Fruit fly (Drosophila melanogaster) whole organism, embryonic: ENCODE measurements around the gene CG15638.

Experiments used
- ATbp ChIP-seq: fragments of 200-800 bp; sonication (Bioruptor generic); optimal IDR thresholded peaks from 2 replicates; lab custom pipeline; 2017; ENCODE audit warnings: missing biosample characterization, mild to moderate bottlenecking, missing genetic modification characterization, missing genetic modification reagents
- Adf1 ChIP-seq: fragments of 200-800 bp; sonication (Bioruptor generic); IDR thresholded peaks from 2 replicates; pipeline ENCODE4 v1.3.6; 2022; ENCODE audit warnings: missing biosample characterization, missing genetic modification characterization
- CG10431 ChIP-seq: fragments of 200-800 bp; sonication (Bioruptor generic); optimal IDR thresholded peaks from 3 replicates; lab custom pipeline; 2018; ENCODE audit warnings: missing biosample characterization, mild to moderate bottlenecking, missing genetic modification characterization
- CG12071 ChIP-seq: fragments of 200-800 bp; sonication (Bioruptor generic); optimal IDR thresholded peaks from 3 replicates; lab custom pipeline; 2018; ENCODE audit warnings: missing biosample characterization, mild to moderate bottlenecking, missing genetic modification characterization
- CG12236 ChIP-seq: fragments of 200-800 bp; sonication (Bioruptor generic); optimal IDR thresholded peaks from 2 replicates; lab custom pipeline; 2016; ENCODE audit warnings: missing biosample characterization, missing genetic modification characterization
- CG17912 ChIP-seq: fragments of 200-800 bp; sonication (Bioruptor generic); optimal IDR thresholded peaks from 2 replicates; lab custom pipeline; 2018; ENCODE audit warnings: missing biosample characterization, mild to moderate bottlenecking, missing genetic modification characterization
- CG18011 ChIP-seq: fragments of 200-800 bp; sonication (Bioruptor generic); optimal IDR thresholded peaks from 2 replicates; lab custom pipeline; 2017; ENCODE audit warnings: missing biosample characterization, missing genetic modification characterization, mild to moderate bottlenecking, moderate library complexity, missing genotype
- CG3065 ChIP-seq: fragments of 200-800 bp; sonication (Bioruptor generic); optimal IDR thresholded peaks from 2 replicates; lab custom pipeline; 2016; ENCODE audit warnings: missing biosample characterization, missing genetic modification characterization
- CG4730 ChIP-seq: fragments of 200-800 bp; sonication (Bioruptor generic); IDR thresholded peaks from 2 replicates; pipeline ENCODE4 v1.3.6; 2022; ENCODE audit warnings: missing biosample characterization, missing genetic modification characterization
- CG5953 ChIP-seq: fragments of 200-800 bp; sonication (Bioruptor generic); IDR thresholded peaks from 2 replicates; pipeline ENCODE4 v1.3.6; 2022; ENCODE audit warnings: missing biosample characterization, missing genetic modification characterization
- CG7839 ChIP-seq: fragments of 200-800 bp; sonication (Bioruptor generic); optimal IDR thresholded peaks from 3 replicates; lab custom pipeline; 2018; ENCODE audit warnings: missing biosample characterization, mild to moderate bottlenecking, missing genetic modification characterization, moderate library complexity
- CG7987 ChIP-seq: fragments of 200-800 bp; sonication (Bioruptor generic); optimal IDR thresholded peaks from 2 replicates; lab custom pipeline; 2018; ENCODE audit warnings: missing biosample characterization, mild to moderate bottlenecking, missing genetic modification characterization, moderate library complexity
- CG8924 ChIP-seq: fragments of 200-800 bp; optimal IDR thresholded peaks from 3 replicates; lab custom pipeline; 2019; ENCODE audit warnings: missing biosample characterization, mild to moderate bottlenecking, missing genetic modification characterization, moderate library complexity
- Dfd ChIP-seq, 2 experiments: fragments of >200 bp; optimal IDR thresholded peaks; 2 replicates each; lab custom pipeline; 2017; ENCODE audit warnings: missing biosample characterization in 2 of 2, missing genetic modification characterization in 2 of 2
- Doc3 ChIP-seq: fragments of 200-800 bp; sonication (Bioruptor generic); IDR thresholded peaks from 3 replicates; pipeline ENCODE4 v1.3.6; 2022; ENCODE audit warnings: missing biosample characterization, missing genetic modification characterization; ENCODE audit not compliant: partially characterized antibody
- ERR ChIP-seq: fragments of 200-800 bp; sonication (Bioruptor generic); optimal IDR thresholded peaks from 2 replicates; lab custom pipeline; 2016; ENCODE audit warnings: missing biosample characterization, missing genetic modification characterization
- H15 ChIP-seq: fragments of 200-800 bp; sonication (Bioruptor generic); IDR thresholded peaks from 3 replicates; pipeline ENCODE4 v1.3.6; 2022; ENCODE audit warnings: missing biosample characterization, missing genetic modification characterization
- Hmr ChIP-seq: fragments of 200-800 bp; sonication (Bioruptor generic); optimal IDR thresholded peaks from 3 replicates; lab custom pipeline; 2017; ENCODE audit warnings: mild to moderate bottlenecking, missing biosample characterization, missing genetic modification reagents, missing genetic modification characterization
- Hr78 ChIP-seq, 2 experiments: fragments of 200-800 bp in 1 of 2; fragments of >200 bp in 1 of 2; sonication (Bioruptor generic) in 1 of 2; optimal IDR thresholded peaks; 2 replicates each; lab custom pipeline; 2017 to 2019; ENCODE audit warnings: missing biosample characterization in 2 of 2, missing genetic modification characterization in 2 of 2, mild to moderate bottlenecking in 1 of 2, moderate library complexity in 1 of 2
- Mad ChIP-seq: fragments of 200-800 bp; sonication (Bioruptor generic); optimal IDR thresholded peaks from 2 replicates; lab custom pipeline; 2016; ENCODE audit warnings: missing biosample characterization, missing genetic modification characterization
- Spps ChIP-seq: fragments of 200-800 bp; sonication (Bioruptor generic); optimal IDR thresholded peaks from 2 replicates; lab custom pipeline; 2018; ENCODE audit warnings: missing biosample characterization, mild to moderate bottlenecking, missing genetic modification characterization
- TFAM ChIP-seq: fragments of 200-800 bp; sonication (Bioruptor generic); optimal IDR thresholded peaks from 2 replicates; lab custom pipeline; 2017; ENCODE audit warnings: missing biosample characterization, missing genetic modification characterization, inconsistent platforms
- Taf1 ChIP-seq: fragments of 200-800 bp; sonication (Bioruptor generic); IDR thresholded peaks from 2 replicates; pipeline ENCODE4 v1.3.6; 2022; ENCODE audit warnings: missing biosample characterization, missing genetic modification characterization
- al ChIP-seq: fragments of 200-800 bp; sonication (Bioruptor generic); IDR thresholded peaks from 2 replicates; pipeline ENCODE4 v1.3.6; 2022; ENCODE audit warnings: missing biosample characterization, missing genetic modification characterization
- ap ChIP-seq: fragments of 200-800 bp; sonication (Bioruptor generic); IDR thresholded peaks from 2 replicates; pipeline ENCODE4 v1.3.6; 2022; ENCODE audit warnings: missing biosample characterization, missing genetic modification characterization
- br ChIP-seq: fragments of >200 bp; optimal IDR thresholded peaks from 2 replicates; lab custom pipeline; 2017
- cas ChIP-seq: fragments of 200-800 bp; sonication (Bioruptor generic); IDR thresholded peaks from 2 replicates; pipeline ENCODE4 v1.3.6; 2022; ENCODE audit warnings: missing biosample characterization, missing genetic modification characterization
- chinmo ChIP-seq: fragments of 200-800 bp; sonication (Bioruptor generic); IDR thresholded peaks from 4 replicates; pipeline ENCODE4 v1.3.6; 2022; ENCODE audit warnings: missing biosample characterization, missing genetic modification characterization; ENCODE audit not compliant: partially characterized antibody
- crp ChIP-seq, 2 experiments: fragments of 200-800 bp; sonication (Bioruptor generic); optimal IDR thresholded peaks; 2 replicates in 1 of 2; 3 replicates in 1 of 2; lab custom pipeline; 2017; ENCODE audit warnings: missing biosample characterization in 2 of 2, missing genetic modification characterization in 2 of 2, mild to moderate bottlenecking in 1 of 2, moderate library complexity in 1 of 2
- disco-r ChIP-seq: fragments of 200-800 bp; sonication (Bioruptor generic); optimal IDR thresholded peaks from 2 replicates; lab custom pipeline; 2016; ENCODE audit warnings: missing biosample characterization, missing genetic modification characterization
- dm ChIP-seq: fragments of 200-800 bp; sonication (Bioruptor generic); optimal IDR thresholded peaks from 3 replicates; lab custom pipeline; 2016; ENCODE audit warnings: missing biosample characterization, missing genetic modification characterization
- dmrt99B ChIP-seq: fragments of 200-800 bp; sonication (Bioruptor generic); optimal IDR thresholded peaks from 2 replicates; lab custom pipeline; 2018; ENCODE audit warnings: missing biosample characterization, mild to moderate bottlenecking, missing genetic modification characterization, moderate library complexity
- dpn ChIP-seq, 2 experiments: fragments of 200-800 bp; sonication (Bioruptor generic); optimal IDR thresholded peaks; 3 replicates each; lab custom pipeline; 2016; ENCODE audit warnings: missing biosample characterization in 2 of 2, missing genetic modification characterization in 2 of 2
- ems ChIP-seq: fragments of 200-800 bp; sonication (Bioruptor generic); optimal IDR thresholded peaks from 3 replicates; lab custom pipeline; 2016; ENCODE audit warnings: missing biosample characterization, missing genetic modification characterization
- fd96Cb ChIP-seq: fragments of 200-800 bp; sonication (Bioruptor generic); optimal IDR thresholded peaks from 2 replicates; lab custom pipeline; 2018; ENCODE audit warnings: missing biosample characterization, mild to moderate bottlenecking, missing genetic modification characterization, moderate library complexity
- gem ChIP-seq: fragments of 200-800 bp; sonication (Bioruptor generic); optimal IDR thresholded peaks from 2 replicates; lab custom pipeline; 2019; ENCODE audit warnings: missing biosample characterization, mild to moderate bottlenecking, missing genetic modification characterization, moderate library complexity
- grau ChIP-seq: fragments of 200-800 bp; optimal IDR thresholded peaks from 3 replicates; lab custom pipeline; 2019; ENCODE audit warnings: missing biosample characterization, mild to moderate bottlenecking, missing genetic modification characterization, moderate library complexity
- gt ChIP-seq: fragments of 200-800 bp; sonication (Bioruptor generic); IDR thresholded peaks from 2 replicates; pipeline ENCODE4 v1.3.6; 2022; ENCODE audit warnings: missing biosample characterization, missing genetic modification characterization
- ham ChIP-seq: fragments of 200-800 bp; sonication (Bioruptor generic); IDR thresholded peaks from 2 replicates; pipeline ENCODE4 v1.3.6; 2022; ENCODE audit warnings: missing biosample characterization, missing genetic modification characterization
- knrl ChIP-seq: fragments of 200-800 bp; sonication (Bioruptor generic); IDR thresholded peaks from 3 replicates; pipeline ENCODE4 v1.3.6; 2022; ENCODE audit warnings: missing biosample characterization, missing genetic modification characterization; ENCODE audit not compliant: partially characterized antibody
- luna ChIP-seq: fragments of 200-800 bp; sonication (Bioruptor generic); optimal IDR thresholded peaks from 2 replicates; lab custom pipeline; 2016; ENCODE audit warnings: missing biosample characterization, missing genetic modification characterization
- scrt ChIP-seq: fragments of 200-800 bp; sonication (Bioruptor generic); optimal IDR thresholded peaks from 2 replicates; lab custom pipeline; 2018; ENCODE audit warnings: missing biosample characterization, mild to moderate bottlenecking, missing genetic modification characterization, moderate library complexity
- tgo ChIP-seq: fragments of 200-800 bp; sonication (Bioruptor generic); IDR thresholded peaks from 3 replicates; pipeline ENCODE4 v1.3.6; 2022; ENCODE audit warnings: missing biosample characterization, missing genetic modification characterization
- tin ChIP-seq: fragments of 200-800 bp; sonication (Bioruptor generic); optimal IDR thresholded peaks from 3 replicates; lab custom pipeline; 2016; ENCODE audit warnings: missing biosample characterization, missing genetic modification characterization
- tup ChIP-seq: fragments of 200-800 bp; sonication (Bioruptor generic); optimal IDR thresholded peaks from 2 replicates; lab custom pipeline; 2016; ENCODE audit warnings: missing biosample characterization, mild to moderate bottlenecking, missing genetic modification characterization, moderate library complexity
- zfh2 ChIP-seq: fragments of 200-800 bp; sonication (Bioruptor generic); optimal IDR thresholded peaks from 2 replicates; lab custom pipeline; 2016; ENCODE audit warnings: missing biosample characterization, missing genetic modification characterization

CG15638 gene

dm6 chr2L:13514262-13514937, 21.2 kb downstream of the CG15638 start (continued):
- no peak for TF ChIP-seq CG5953 (GFP tag; lab: Robert Waterston, UW)
- TF ChIP-seq fd96Cb, result peak; percentile 30
- TF ChIP-seq dmrt99B (tag; lab: Kevin White, UChicago), result peak; percentile 18
- TF ChIP-seq dpn (GFP tag; optimal IDR thresholded peaks at IDR 0.05; lab: Kevin White, UChicago), result peak in 1 of 2 experiments; percentile 26
- no peak for TF ChIP-seq ems (GFP tag; lab: Kevin White, UChicago)
- peak; percentile 45 for TF ChIP-seq CG7839
- peak; percentile 74 for TF ChIP-seq grau
- TF ChIP-seq CG12236, result no peak
- no peak for TF ChIP-seq CG4730 (GFP tag; lab: Robert Waterston, UW)
- TF ChIP-seq al (GFP tag; lab: Robert Waterston, UW), result peak; percentile 62
- TF ChIP-seq CG10431 (GFP tag; lab: Kevin White, UChicago), result no peak
- peak; percentile 46 for TF ChIP-seq tup (GFP tag; lab: Kevin White, UChicago)
- TF ChIP-seq, all 482 proteins: peak for 233

DNA sequence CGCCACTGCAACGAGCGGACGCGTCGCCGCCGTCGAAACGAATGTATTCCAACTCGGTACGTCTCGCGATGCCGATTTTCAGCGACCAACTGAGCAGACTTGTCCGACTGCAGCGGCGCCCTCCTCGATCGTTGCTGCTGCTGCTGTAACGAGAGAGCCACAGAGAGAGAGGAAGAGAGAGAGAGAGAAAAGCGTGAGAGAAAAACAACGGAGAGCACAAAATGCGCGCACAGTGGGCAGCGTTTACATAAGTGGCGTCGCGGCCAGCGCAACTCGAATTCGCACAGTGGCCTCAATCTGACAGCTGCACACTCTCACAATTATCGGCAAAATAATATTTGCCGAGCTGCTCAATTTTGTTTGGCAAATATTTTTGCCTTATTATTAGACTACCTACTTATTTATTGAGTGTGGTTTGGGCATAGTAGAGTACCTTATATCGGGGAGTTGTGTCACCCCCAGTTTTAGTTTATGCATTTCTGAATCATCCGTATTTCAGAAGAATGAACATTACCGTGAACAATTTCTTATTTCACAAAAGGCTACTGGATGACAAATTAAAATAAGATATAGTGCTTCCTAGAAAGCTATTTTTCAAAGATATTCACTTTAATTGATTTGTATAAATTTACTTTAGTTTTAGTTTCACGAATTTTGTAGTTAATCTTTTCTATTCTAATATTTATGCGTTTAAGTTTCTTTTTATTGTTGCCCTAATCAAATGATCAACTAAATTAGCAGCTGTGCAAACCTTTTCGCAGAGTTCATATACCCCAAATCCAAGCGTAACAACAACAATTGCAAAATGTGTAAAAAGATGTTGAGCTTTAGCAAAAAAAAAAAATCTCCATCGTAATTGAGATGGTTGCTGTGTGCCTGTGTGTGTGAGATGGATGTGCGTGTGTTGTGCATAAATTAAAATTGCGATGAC, 22.0 kb downstream of the CG15638 start:
- TF ChIP-seq gt, result no peak
- no peak for TF ChIP-seq disco-r (GFP tag; lab: Kevin White, UChicago)
- 0 out of 3 replicates have a peak, but pooled peaks have one; percentile 19 for TF ChIP-seq Doc3 (GFP tag; lab: Robert Waterston, UW)
- TF ChIP-seq ham (GFP tag; lab: Robert Waterston, UW), result no peak
- TF ChIP-seq CG8924, result peak; percentile 25
- TF ChIP-seq Mad (GFP tag; lab: Kevin White, UChicago), result peak; percentile 40
- TF ChIP-seq CG17912 (GFP tag; lab: Kevin White, UChicago), result no peak
- peak; percentile 90; the same call in 2 of the 4 replicates for TF ChIP-seq chinmo
- TF ChIP-seq CG3065 (GFP tag; lab: Kevin White, UChicago), result no peak
- TF ChIP-seq Adf1 (GFP tag; lab: Robert Waterston, UW), result peak; percentile 58
- peak; percentile 65 for TF ChIP-seq zfh2 (GFP tag; lab: Kevin White, UChicago)
- peak; percentile 10 for TF ChIP-seq TFAM (GFP tag; lab: Kevin White, UChicago)
- TF ChIP-seq luna (GFP tag; lab: Kevin White, UChicago), result no peak
- TF ChIP-seq H15 (GFP tag; lab: Robert Waterston, UW), result peak; percentile 65; the same call in 1 of the 3 replicates
- TF ChIP-seq Spps (tag; lab: Kevin White, UChicago), result no peak
- TF ChIP-seq Hr78 (GFP tag; optimal IDR thresholded peaks at IDR 0.05; lab: Kevin White, UChicago), result no peak
- TF ChIP-seq CG18011 (GFP tag; lab: Kevin White, UChicago), result no peak
- peak; percentile 63; the same call in 2 of the 3 replicates for TF ChIP-seq tgo (GFP tag; lab: Robert Waterston, UW)
- TF ChIP-seq Hmr, result peak; percentile 47
- TF ChIP-seq CG12071 (GFP tag; lab: Kevin White, UChicago), result peak; percentile 38
- TF ChIP-seq ERR (GFP tag; lab: Kevin White, UChicago), result peak; percentile 63
- TF ChIP-seq Taf1 (GFP tag; lab: Robert Waterston, UW), result 0 out of 2 replicates have a peak, but pooled peaks have one; percentile 30
- TF ChIP-seq ap, result peak; percentile 64
- TF ChIP-seq CG7987, result peak; percentile 39
- no peak for TF ChIP-seq cas
- TF ChIP-seq Dfd (GFP tag; optimal IDR thresholded peaks at IDR 0.05; lab: Kevin White, UChicago), result no peak
- TF ChIP-seq dm, result no peak
- TF ChIP-seq gem (tag; lab: Kevin White, UChicago), result peak; percentile 69
- TF ChIP-seq br, result no peak
- TF ChIP-seq tin (GFP tag; lab: Kevin White, UChicago), result peak; percentile 58
- TF ChIP-seq ATbp, result peak; percentile 41
- no peak for TF ChIP-seq crp (GFP tag; optimal IDR thresholded peaks at IDR 0.05; lab: Kevin White, UChicago)
- no peak for TF ChIP-seq knrl (GFP tag; lab: Robert Waterston, UW)
- no peak for TF ChIP-seq scrt (GFP tag; lab: Kevin White, UChicago)
